Worm (Caenorhabditis elegans): Measurements from ENCODE around the gene C02F4.4.

C02F4.4 gene

ce11 chrIV:10515128-10515527 is at the start of gene C02F4.4:
C02F4.4 (minus strand) TSS chrIV:10515228.
- TF ChIP-seq unc-62 (GFP tag; optimal IDR thresholded peaks at IDR 0.05): no peak

ce11 chrIV:10564613-10565012 is 49.6 kb upstream of the C02F4.4 start:
- TF ChIP-seq unc-62 (GFP tag; optimal IDR thresholded peaks at IDR 0.05): no peak

ce11 chrIV:10561605-10562004 is 46.6 kb upstream of the C02F4.4 start, which contains the start of gene him-8:
him-8 (plus strand) TSS chrIV:10561905.
- no peak for TF ChIP-seq unc-62 (GFP tag; optimal IDR thresholded peaks at IDR 0.05)

ce11 chrIV:10558415-10558814 is 43.4 kb upstream of the C02F4.4 start, which contains the start of gene zim-3:
zim-3 (plus strand) TSS chrIV:10558715.
- TF ChIP-seq unc-62 (GFP tag; optimal IDR thresholded peaks at IDR 0.05): no peak

- TF ChIP-seq unc-62 (GFP tag; optimal IDR thresholded peaks at IDR 0.05): no peak
Observed at ce11 chrIV:10554947-10555346, 39.9 kb upstream of the C02F4.4 start, which contains the start of gene zim-2. zim-2 (plus strand) TSS chrIV:10555247.

ce11 chrIV:10546589-10547136 is 31.6 kb upstream of the C02F4.4 start, which contains the start of gene zim-1:
zim-1 (plus strand) TSS chrIV:10547086.
- TF ChIP-seq unc-62 (GFP tag; optimal IDR thresholded peaks at IDR 0.05): no peak

- TF ChIP-seq unc-62 (GFP tag; optimal IDR thresholded peaks at IDR 0.05): no peak
Observed at ce11 chrIV:10545038-10545437, 30.0 kb upstream of the C02F4.4 start, which contains the start of gene T07G12.5. T07G12.5 (minus strand) TSS chrIV:10545138.

ce11 chrIV:10543361-10543760 is 28.3 kb upstream of the C02F4.4 start:
- TF ChIP-seq unc-62 (GFP tag; optimal IDR thresholded peaks at IDR 0.05): no peak

ce11 chrIV:10542283-10542682 is 27.3 kb upstream of the C02F4.4 start:
- TF ChIP-seq unc-62 (GFP tag; optimal IDR thresholded peaks at IDR 0.05): no peak

ce11 chrIV:10538584-10538983 is 23.6 kb upstream of the C02F4.4 start, which contains the start of gene T07G12.4:
T07G12.4 (minus strand) TSS chrIV:10538684.
- no peak for TF ChIP-seq unc-62 (GFP tag; optimal IDR thresholded peaks at IDR 0.05)

- no peak for TF ChIP-seq unc-62 (GFP tag; optimal IDR thresholded peaks at IDR 0.05)
Observed at ce11 chrIV:10533639-10534038, 18.6 kb upstream of the C02F4.4 start, which contains the start of gene T07G12.3. T07G12.3 (plus strand) TSS chrIV:10533939.

- no peak for TF ChIP-seq unc-62 (GFP tag; optimal IDR thresholded peaks at IDR 0.05)
Observed at ce11 chrIV:10530648-10531047, 15.6 kb upstream of the C02F4.4 start, which contains the start of gene T07G12.2. T07G12.2 (plus strand) TSS chrIV:10530709.

ce11 chrIV:10524095-10524829 is 9.2 kb upstream of the C02F4.4 start, which contains the start of gene C02F4.5:
C02F4.5 (minus strand) TSS chrIV:10524145.
- no peak for TF ChIP-seq unc-62 (GFP tag; optimal IDR thresholded peaks at IDR 0.05)

- no peak for TF ChIP-seq unc-62 (GFP tag; optimal IDR thresholded peaks at IDR 0.05)
Observed at ce11 chrIV:10521106-10521505, 6.1 kb upstream of the C02F4.4 start, which contains the start of gene cal-4. cal-4 (plus strand) TSS chrIV:10521406.

- TF ChIP-seq unc-62 (GFP tag; optimal IDR thresholded peaks at IDR 0.05): no peak
Observed at ce11 chrIV:10518652-10519051, 3.6 kb upstream of the C02F4.4 start.

- TF ChIP-seq unc-62 (GFP tag; optimal IDR thresholded peaks at IDR 0.05): no peak
Observed at ce11 chrIV:10513266-10513665, 1.8 kb downstream of the C02F4.4 start.

- no peak for TF ChIP-seq unc-62 (GFP tag; optimal IDR thresholded peaks at IDR 0.05)
Observed at ce11 chrIV:10512752-10513151, 2.3 kb downstream of the C02F4.4 start.
